Worm (Caenorhabditis elegans) whole organism, L3 larva: Measurements from ENCODE around the gene F42A9.3.

Experiments used
- ZK546.5 ChIP-seq: sonication (generic microtip); optimal IDR thresholded peaks from 2 replicates; lab custom pipeline; 2017; ENCODE audit warnings: missing biosample characterization, missing genetic modification characterization
- aly-2 ChIP-seq: fragments of 150-350 bp; optimal IDR thresholded peaks from 2 replicates; lab custom pipeline; 2014; ENCODE audit warnings: missing biosample characterization, missing genetic modification characterization
- ama-1 ChIP-seq: fragments of 150-350 bp; optimal IDR thresholded peaks from 2 replicates; lab custom pipeline; 2018
- ceh-16 ChIP-seq: sonication (generic microtip); optimal IDR thresholded peaks from 2 replicates; lab custom pipeline; 2017; ENCODE audit warnings: missing biosample characterization, missing genetic modification characterization
- ceh-82 ChIP-seq: fragments of 150-350 bp; optimal IDR thresholded peaks from 2 replicates; lab custom pipeline; 2014; ENCODE audit warnings: missing biosample characterization, missing genetic modification characterization
- ceh-9 ChIP-seq: sonication (generic microtip); optimal IDR thresholded peaks from 2 replicates; lab custom pipeline; 2018; ENCODE audit warnings: missing biosample characterization, missing genetic modification characterization
- egl-27 ChIP-seq: sonication (generic microtip); optimal IDR thresholded peaks from 4 replicates; lab custom pipeline; 2017; ENCODE audit warnings: missing biosample characterization, missing genetic modification reagents, missing genetic modification characterization
- egl-5 ChIP-seq: fragments of 150-350 bp; optimal IDR thresholded peaks from 2 replicates; lab custom pipeline; 2017; ENCODE audit warnings: missing biosample characterization, missing genetic modification reagents, missing genetic modification characterization, inconsistent platforms
- elt-1 ChIP-seq: fragments of 150-350 bp; optimal IDR thresholded peaks from 2 replicates; lab custom pipeline; 2014; ENCODE audit warnings: missing biosample characterization, missing genetic modification characterization
- elt-2 ChIP-seq: sonication (generic microtip); optimal IDR thresholded peaks from 2 replicates; lab custom pipeline; 2016; ENCODE audit warnings: missing genetic modification reagents, mild to moderate bottlenecking, missing genetic modification characterization, missing compliant biosample characterization
- eor-1 ChIP-seq, 2 experiments: fragments of 150-350 bp; optimal IDR thresholded peaks; 2 replicates each; lab custom pipeline; 2014 to 2018; ENCODE audit warnings: missing biosample characterization in 2 of 2, missing genetic modification characterization in 2 of 2
- hmg-11 ChIP-seq: sonication (generic microtip); optimal IDR thresholded peaks from 2 replicates; lab custom pipeline; 2016; ENCODE audit warnings: missing genetic modification characterization, missing compliant biosample characterization
- jun-1 ChIP-seq: fragments of 150-350 bp; optimal IDR thresholded peaks from 2 replicates; lab custom pipeline; 2014; ENCODE audit warnings: missing biosample characterization, missing genetic modification reagents, missing genetic modification characterization
- lin-15B ChIP-seq: fragments of 150-350 bp; optimal IDR thresholded peaks from 2 replicates; lab custom pipeline; 2014; ENCODE audit warnings: missing biosample characterization, missing genetic modification characterization
- lin-39 ChIP-seq: fragments of 150-350 bp; optimal IDR thresholded peaks from 2 replicates; lab custom pipeline; 2018; ENCODE audit warnings: missing biosample characterization, missing genetic modification reagents, missing genetic modification characterization
- lsy-12 ChIP-seq: sonication (generic microtip); optimal IDR thresholded peaks from 2 replicates; lab custom pipeline; 2016; ENCODE audit warnings: mild to moderate bottlenecking, missing genetic modification characterization, missing compliant biosample characterization
- mdl-1 ChIP-seq: fragments of 150-350 bp; optimal IDR thresholded peaks from 2 replicates; lab custom pipeline; 2014; ENCODE audit warnings: missing biosample characterization, missing genetic modification characterization
- mml-1 ChIP-seq: fragments of 150-350 bp; sonication (generic microtip); optimal IDR thresholded peaks from 3 replicates; lab custom pipeline; 2014; ENCODE audit warnings: missing biosample characterization, missing genetic modification characterization
- nfya-1 ChIP-seq: sonication (generic microtip); optimal IDR thresholded peaks from 2 replicates; lab custom pipeline; 2017; ENCODE audit warnings: missing genetic modification characterization, mild to moderate bottlenecking, missing compliant biosample characterization, antibody characterized with exemption, moderate library complexity; ENCODE audit not compliant: insufficient read depth
- nhr-11 ChIP-seq: fragments of 150-350 bp; optimal IDR thresholded peaks from 2 replicates; lab custom pipeline; 2014; ENCODE audit warnings: missing biosample characterization, missing genetic modification characterization
- nhr-12 ChIP-seq: fragments of 150-350 bp; optimal IDR thresholded peaks from 2 replicates; lab custom pipeline; 2014; ENCODE audit warnings: missing biosample characterization, missing genetic modification characterization
- nhr-23 ChIP-seq: fragments of 150-350 bp; optimal IDR thresholded peaks from 2 replicates; lab custom pipeline; 2014; ENCODE audit warnings: missing biosample characterization, missing genetic modification reagents, missing genetic modification characterization
- nhr-237 ChIP-seq: fragments of 150-350 bp; optimal IDR thresholded peaks from 2 replicates; lab custom pipeline; 2014; ENCODE audit warnings: missing biosample characterization, missing genetic modification characterization
- nhr-25 ChIP-seq: sonication (generic microtip); optimal IDR thresholded peaks from 2 replicates; lab custom pipeline; 2017; ENCODE audit warnings: missing biosample characterization, missing genetic modification characterization
- nhr-28 ChIP-seq: fragments of 150-350 bp; optimal IDR thresholded peaks from 2 replicates; lab custom pipeline; 2014; ENCODE audit warnings: missing biosample characterization, missing genetic modification characterization
- nhr-76 ChIP-seq: fragments of 150-350 bp; sonication (generic microtip); optimal IDR thresholded peaks from 5 replicates; lab custom pipeline; 2014; ENCODE audit warnings: missing biosample characterization, missing genetic modification characterization
- pha-4 ChIP-seq: fragments of 150-350 bp; optimal IDR thresholded peaks from 2 replicates; lab custom pipeline; 2014; ENCODE audit warnings: missing biosample characterization, missing genetic modification reagents, missing genetic modification characterization
- pqm-1 ChIP-seq: fragments of 150-350 bp; optimal IDR thresholded peaks from 2 replicates; lab custom pipeline; 2017; ENCODE audit warnings: missing biosample characterization, missing genetic modification characterization, inconsistent platforms
- sea-2 ChIP-seq: fragments of 150-350 bp; sonication (generic microtip); optimal IDR thresholded peaks from 4 replicates; lab custom pipeline; 2014; ENCODE audit warnings: missing biosample characterization, missing genetic modification reagents, missing genetic modification characterization
- skn-1 ChIP-seq: fragments of 150-350 bp; optimal IDR thresholded peaks from 2 replicates; lab custom pipeline; 2014; ENCODE audit warnings: missing biosample characterization, missing genetic modification characterization
- snpc-4 ChIP-seq: fragments of 150-350 bp; optimal IDR thresholded peaks from 2 replicates; lab custom pipeline; 2014; ENCODE audit warnings: missing biosample characterization, missing genetic modification characterization
- tbx-2 ChIP-seq: sonication (generic microtip); optimal IDR thresholded peaks from 2 replicates; lab custom pipeline; 2016; ENCODE audit warnings: mild to moderate bottlenecking, missing genetic modification characterization, missing compliant biosample characterization
- unc-39 ChIP-seq: sonication (generic microtip); optimal IDR thresholded peaks from 4 replicates; lab custom pipeline; 2017; ENCODE audit warnings: missing biosample characterization, missing genetic modification characterization
- unc-62 ChIP-seq: fragments of 150-350 bp; sonication (generic microtip); optimal IDR thresholded peaks from 4 replicates; lab custom pipeline; 2014; ENCODE audit warnings: missing biosample characterization, missing genetic modification reagents, missing genetic modification characterization
- zag-1 ChIP-seq: fragments of 150-350 bp; optimal IDR thresholded peaks from 2 replicates; lab custom pipeline; 2014; ENCODE audit warnings: missing biosample characterization, missing genetic modification characterization

F42A9.3 gene

DNA sequence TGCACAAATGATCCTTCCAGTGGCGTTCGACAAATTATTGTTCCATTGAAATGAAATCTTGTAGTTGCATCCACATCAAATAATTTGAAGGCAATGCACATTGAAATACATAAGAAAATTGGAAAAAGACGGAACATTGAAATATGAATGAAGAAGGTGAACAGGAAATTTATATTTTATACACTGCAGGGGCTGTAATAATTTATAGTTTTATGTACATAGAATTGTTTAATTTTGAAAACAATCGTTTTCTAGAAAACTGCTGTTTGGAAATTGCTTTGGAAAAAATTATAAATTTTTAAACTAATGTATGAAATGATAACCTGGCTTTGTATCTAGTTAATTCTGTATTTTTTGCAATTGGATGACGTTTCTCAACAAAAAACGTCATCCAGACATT is 21.7 kb upstream of the F42A9.3 start, which contains the start of gene Y59H11AR.3:
Gene Y59H11AR.3, minus strand, starts transcription at position 101 of the 400 bp plus-strand sequence.
- TF ChIP-seq pqm-1 (tag; lab: Kevin White, UChicago) (no peak), lsy-12 (tag; lab: Kevin White, UChicago) (no peak), nhr-28 (tag; lab: Kevin White, UChicago) (no peak), zag-1 (tag; lab: Kevin White, UChicago) (no peak), tbx-2 (tag; lab: Kevin White, UChicago) (no peak), ceh-16 (no peak)

- no peak for TF ChIP-seq hmg-11
- no peak for TF ChIP-seq jun-1 (tag; lab: Kevin White, UChicago)
- TF ChIP-seq ceh-9 (tag; lab: Kevin White, UChicago) = no peak
- TF ChIP-seq nhr-76 = no peak
- TF ChIP-seq nhr-12 (tag; lab: Kevin White, UChicago) = no peak
- TF ChIP-seq egl-27 (tag; lab: Kevin White, UChicago) = no peak
- no peak for TF ChIP-seq elt-2 (tag; lab: Kevin White, UChicago)
- no peak for TF ChIP-seq lin-39 (tag; lab: Kevin White, UChicago)
- TF ChIP-seq nhr-237 (tag; lab: Kevin White, UChicago) = no peak
- no peak for TF ChIP-seq pqm-1 (tag; lab: Kevin White, UChicago)
- TF ChIP-seq ZK546.5 (tag; lab: Kevin White, UChicago) = no peak
- TF ChIP-seq nhr-23 (tag; lab: Kevin White, UChicago) = no peak
- TF ChIP-seq pha-4 (tag; lab: Kevin White, UChicago) = no peak
- TF ChIP-seq lin-15B (tag; lab: Kevin White, UChicago) = no peak
- TF ChIP-seq, all 47 proteins: peak for 0
These were observed 21.3 kb upstream of the F42A9.3 start, which contains the start of gene clec-181 for ce11 chrIV:8595767-8596166. TSS of gene clec-181 (plus strand) at chrIV:8596067.

- TF ChIP-seq pha-4 (tag; lab: Kevin White, UChicago) (peak; percentile 32), hmg-11 (peak; percentile 51), unc-39 (tag; lab: Kevin White, UChicago) (no peak), nfya-1 (tag; lab: Kevin White, UChicago) (peak; percentile 57), nhr-23 (tag; lab: Kevin White, UChicago) (peak; percentile 39)
These were observed 19.6 kb upstream of the F42A9.3 start for ce11 chrIV:8597504-8597903.

- no peak for TF ChIP-seq nhr-25
- TF ChIP-seq pha-4 (tag; lab: Kevin White, UChicago) = no peak
- TF ChIP-seq eor-1 (tag; optimal IDR thresholded peaks at IDR 0.05; lab: Kevin White, UChicago) = no peak
- no peak for TF ChIP-seq pqm-1 (tag; lab: Kevin White, UChicago)
- no peak for TF ChIP-seq mml-1 (tag; lab: Kevin White, UChicago)
- TF ChIP-seq nhr-28 (tag; lab: Kevin White, UChicago) = no peak
- no peak for TF ChIP-seq nhr-23 (tag; lab: Kevin White, UChicago)
- no peak for TF ChIP-seq mdl-1
- no peak for TF ChIP-seq skn-1 (tag; lab: Kevin White, UChicago)
- TF ChIP-seq unc-62 (GFP tag; lab: Kevin White, UChicago) = no peak
- TF ChIP-seq ceh-82 (tag; lab: Kevin White, UChicago) = no peak
- TF ChIP-seq lin-15B (tag; lab: Kevin White, UChicago) = no peak
- no peak for TF ChIP-seq ceh-16
- no peak for TF ChIP-seq ama-1
- TF ChIP-seq elt-1 (tag; lab: Kevin White, UChicago) = no peak
- no peak for TF ChIP-seq snpc-4 (tag; lab: Kevin White, UChicago)
- TF ChIP-seq nhr-12 (tag; lab: Kevin White, UChicago) = no peak
- no peak for TF ChIP-seq egl-5 (tag; lab: Kevin White, UChicago)
- TF ChIP-seq, all 47 proteins: peak for 0
These were observed 16.2 kb upstream of the F42A9.3 start, which contains the start of gene Y59H11AR.4 for ce11 chrIV:8600712-8601330. TSS of gene Y59H11AR.4 (minus strand) at chrIV:8600762.

DNA sequence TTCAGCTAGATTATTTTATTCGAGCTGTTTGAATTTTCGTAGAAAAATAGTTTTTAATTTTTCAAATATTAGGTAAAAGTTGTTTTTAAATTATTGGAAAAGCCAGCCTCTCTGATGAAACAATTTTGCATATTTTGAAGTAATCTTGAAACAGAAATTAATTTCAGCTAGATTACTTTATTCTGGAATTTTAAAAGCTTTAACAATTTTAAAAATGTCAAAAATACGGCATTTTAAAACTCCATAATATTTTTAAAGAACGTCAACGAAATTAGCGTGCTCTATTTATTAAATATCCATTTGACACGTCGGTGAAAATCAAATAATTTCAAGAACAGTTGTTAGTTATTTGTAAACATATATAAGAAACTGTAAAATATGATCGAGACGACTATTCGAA is 14.2 kb upstream of the F42A9.3 start, which contains the start of gene Y59H11AR.10:
Gene Y59H11AR.10, plus strand, starts transcription at position 301 of the 400 bp plus-strand sequence.
- TF ChIP-seq pha-4 (tag; lab: Kevin White, UChicago) = no peak
- no peak for TF ChIP-seq unc-62 (GFP tag; lab: Kevin White, UChicago)
- no peak for TF ChIP-seq ceh-16
- TF ChIP-seq nhr-11 = no peak
- TF ChIP-seq egl-27 (tag; lab: Kevin White, UChicago) = no peak
- TF ChIP-seq eor-1 (tag; optimal IDR thresholded peaks at IDR 0.05; lab: Kevin White, UChicago) = no peak
- TF ChIP-seq sea-2 = no peak
- no peak for TF ChIP-seq mml-1 (tag; lab: Kevin White, UChicago)
- no peak for TF ChIP-seq nhr-76
- no peak for TF ChIP-seq aly-2
- TF ChIP-seq mdl-1 = no peak
- TF ChIP-seq snpc-4 (tag; lab: Kevin White, UChicago) = no peak
- no peak for TF ChIP-seq nfya-1 (tag; lab: Kevin White, UChicago)
- no peak for TF ChIP-seq nhr-237 (tag; lab: Kevin White, UChicago)
- TF ChIP-seq lin-15B (tag; lab: Kevin White, UChicago) = no peak
- TF ChIP-seq, all 47 proteins: peak for 0
